Fruit fly (Drosophila melanogaster): ENCODE measurements around the gene mRpS22.
"Not testable (repeated sequence)": the region's sequence is repeated elsewhere in the genome, so short reads cannot be mapped to it uniquely, and the experiment has no call there.

DNA sequence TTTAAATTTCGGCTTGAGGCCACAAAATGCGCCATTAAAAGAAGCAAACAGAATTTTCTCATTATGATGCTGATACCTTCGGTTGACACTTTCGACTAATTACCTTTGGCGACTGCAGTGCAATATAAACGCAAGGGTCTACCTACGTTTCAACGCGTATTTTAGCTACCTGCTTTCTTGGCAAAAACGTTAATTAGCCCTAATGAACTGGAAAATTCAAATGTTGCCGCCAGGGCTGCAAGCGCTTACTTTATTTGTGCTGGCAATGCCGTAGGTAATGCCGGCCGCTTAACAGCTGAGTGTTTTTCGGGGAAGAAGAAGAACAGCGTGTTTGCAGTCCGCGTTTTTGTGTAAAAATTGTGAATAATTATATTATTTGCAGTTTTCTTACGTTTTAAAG is 46.4 kb downstream of the mRpS22 start, which contains the start of the genes CG31131 and CG4849:
- TF ChIP-seq usp (GFP tag; optimal IDR thresholded peaks at IDR 0.05); psq (optimal IDR thresholded peaks at IDR 0.05); pan (optimal IDR thresholded peaks at IDR 0.05); CG8478 (optimal IDR thresholded peaks at IDR 0.05): not testable (repeated sequence)
